Worm (Caenorhabditis elegans) whole organism, early embryonic: Measurements from ENCODE around the gene nphp-4.

ENCODE experiments used
- B0310.2 ChIP-seq: sonication (generic microtip); optimal IDR thresholded peaks from 2 replicates; lab custom pipeline; 2016; ENCODE audit warnings: mild to moderate bottlenecking, missing genetic modification characterization, missing compliant biosample characterization
- F13C5.2 ChIP-seq: sonication (generic microtip); optimal IDR thresholded peaks from 2 replicates; lab custom pipeline; 2017; ENCODE audit warnings: mild to moderate bottlenecking, missing genetic modification characterization, inconsistent platforms, missing compliant biosample characterization
- aly-1 ChIP-seq: sonication (generic microtip); optimal IDR thresholded peaks from 2 replicates; lab custom pipeline; 2016; ENCODE audit warnings: missing genetic modification characterization, missing compliant biosample characterization
- ama-1 ChIP-seq: fragments of 150-350 bp; optimal IDR thresholded peaks from 2 replicates; lab custom pipeline; 2014
- ceh-13 ChIP-seq: fragments of 200-800 bp; sonication (Bioruptor generic); optimal IDR thresholded peaks from 2 replicates; lab custom pipeline; 2018; ENCODE audit warnings: mild to moderate bottlenecking, missing genetic modification characterization, missing compliant biosample characterization
- ets-7 ChIP-seq: sonication (generic microtip); optimal IDR thresholded peaks from 2 replicates; lab custom pipeline; 2016; ENCODE audit warnings: missing genotype, missing genetic modification characterization, missing compliant biosample characterization
- flt-1 ChIP-seq: fragments of 200-800 bp; sonication (Bioruptor generic); IDR thresholded peaks from 2 replicates; pipeline ENCODE4 v1.3.6; 2022; ENCODE audit warnings: missing genetic modification characterization, missing compliant biosample characterization
- hnd-1 ChIP-seq: sonication (generic microtip); optimal IDR thresholded peaks from 2 replicates; lab custom pipeline; 2016; ENCODE audit warnings: missing genetic modification characterization, missing compliant biosample characterization
- pes-1 ChIP-seq: fragments of 200-800 bp; sonication (Bioruptor generic); IDR thresholded peaks from 2 replicates; pipeline ENCODE4 v1.3.6; 2022; ENCODE audit warnings: missing genetic modification reagents, missing genetic modification characterization, missing compliant biosample characterization

DNA sequence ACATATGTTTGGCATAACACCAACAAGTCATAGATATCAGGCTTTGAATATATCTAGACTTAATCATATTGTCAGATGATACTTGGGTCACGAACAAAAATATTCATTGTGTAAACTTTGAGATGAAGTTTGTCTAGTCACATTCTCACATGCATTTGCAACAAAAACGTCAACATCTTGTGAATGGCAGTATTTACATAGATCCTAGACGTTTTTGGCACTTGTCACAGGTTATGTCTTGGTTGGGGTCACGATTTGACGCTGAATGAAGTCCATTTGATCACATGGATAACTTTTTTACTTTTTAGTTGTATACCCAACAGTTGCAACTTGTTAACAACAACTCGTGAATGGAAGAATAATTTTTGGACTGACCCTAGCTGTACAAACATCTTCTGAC lies 45.2 kb downstream of the nphp-4 start:
- TF ChIP-seq flt-1 (GFP tag; lab: Robert Waterston, UW) (no peak), pes-1 (GFP tag; lab: Robert Waterston, UW) (no peak), F13C5.2 (tag; lab: Kevin White, UChicago) (no peak), ceh-13 (no peak), aly-1 (tag; lab: Kevin White, UChicago) (no peak), hnd-1 (tag; lab: Kevin White, UChicago) (no peak), B0310.2 (tag; lab: Kevin White, UChicago) (no peak), ama-1 (no peak), ets-7 (tag; lab: Kevin White, UChicago) (no peak)
